Worm (Caenorhabditis elegans): ENCODE results near the gene C03A3.1.

The C03A3.1 gene

ce11 chrX:11257071-11257470 lies at the start of gene C03A3.1:
Gene C03A3.1, plus strand, starts transcription at chrX:11257361.
- TF ChIP-seq ces-1 (GFP tag; optimal IDR thresholded peaks at IDR 0.05) (no peak), nhr-20 (tag; optimal IDR thresholded peaks at IDR 0.05) (no peak), tbx-2 (tag; optimal IDR thresholded peaks at IDR 0.05) (peak; percentile 19), nhr-71 (tag; optimal IDR thresholded peaks at IDR 0.05) (peak; percentile 8), zip-4 (GFP tag; optimal IDR thresholded peaks at IDR 0.05) (no peak), nhr-237 (tag; optimal IDR thresholded peaks at IDR 0.05) (no peak), mep-1 (tag; optimal IDR thresholded peaks at IDR 0.05) (no peak), nhr-12 (tag; optimal IDR thresholded peaks at IDR 0.05) (no peak), lsy-2 (tag; optimal IDR thresholded peaks at IDR 0.05) (peak in 1 of 2 experiments; percentile 5), fkh-10 (GFP tag; optimal IDR thresholded peaks at IDR 0.05) (no peak), dsc-1 (tag; optimal IDR thresholded peaks at IDR 0.05) (peak; percentile 22), elt-3 (tag; optimal IDR thresholded peaks at IDR 0.05) (no peak), jun-1 (tag; optimal IDR thresholded peaks at IDR 0.05) (no peak), unc-130 (tag; optimal IDR thresholded peaks at IDR 0.05) (no peak), ceh-82 (tag; optimal IDR thresholded peaks at IDR 0.05) (peak in 1 of 3 experiments; percentile 28), snpc-4 (tag; optimal IDR thresholded peaks at IDR 0.05) (no peak), egl-27 (tag; optimal IDR thresholded peaks at IDR 0.05) (no peak), fkh-8 (tag; optimal IDR thresholded peaks at IDR 0.05) (no peak), pqm-1 (tag; optimal IDR thresholded peaks at IDR 0.05) (no peak), lin-13 (GFP tag; optimal IDR thresholded peaks at IDR 0.05) (no peak), mdl-1 (tag; optimal IDR thresholded peaks at IDR 0.05) (no peak), C04F5.9 (tag; optimal IDR thresholded peaks at IDR 0.05) (no peak), hlh-4 (tag; optimal IDR thresholded peaks at IDR 0.05) (no peak), fos-1 (tag; optimal IDR thresholded peaks at IDR 0.05) (no peak), rnt-1 (tag; optimal IDR thresholded peaks at IDR 0.05) (no peak), nhr-47 (tag; optimal IDR thresholded peaks at IDR 0.05) (peak; percentile 4), nhr-76 (tag; optimal IDR thresholded peaks at IDR 0.05) (no peak), lin-14 (GFP tag; optimal IDR thresholded peaks at IDR 0.05) (peak; percentile 76), fkh-4 (tag; optimal IDR thresholded peaks at IDR 0.05; ENCODE audit: borderline replicate concordance) (no peak), xbp-1 (tag; optimal IDR thresholded peaks at IDR 0.05) (no peak), swsn-7 (tag; optimal IDR thresholded peaks at IDR 0.05) (peak; percentile 4), vab-15 (tag; optimal IDR thresholded peaks at IDR 0.05) (no peak), blmp-1 (tag; optimal IDR thresholded peaks at IDR 0.05) (no peak)

- TF ChIP-seq skn-1 (tag; optimal IDR thresholded peaks at IDR 0.05) (no peak), mab-9 (GFP tag; IDR thresholded peaks at IDR 0.05) (no peak), ama-1 (optimal IDR thresholded peaks at IDR 0.05) (no peak), fkh-8 (tag; optimal IDR thresholded peaks at IDR 0.05) (peak; percentile 4)
Measured at ce11 chrX:11208788-11209187, 48.4 kb upstream of the C03A3.1 start, which contains the start of gene C34F6.5. Gene C34F6.5, minus strand, starts transcription at chrX:11208888.

- TF ChIP-seq efl-1 (optimal IDR thresholded peaks at IDR 0.05), result no peak
- no peak for TF ChIP-seq efl-1 (GFP tag; optimal IDR thresholded peaks at IDR 0.05 in 1 of 2)
- no peak for TF ChIP-seq lir-3 (tag; optimal IDR thresholded peaks at IDR 0.05; ENCODE audit: poor library complexity)
- no peak for TF ChIP-seq nhr-90 (tag; optimal IDR thresholded peaks at IDR 0.05; ENCODE audit: poor library complexity)
- no peak for TF ChIP-seq elt-2 (tag; optimal IDR thresholded peaks at IDR 0.05)
- no peak for TF ChIP-seq ceh-90 (tag; optimal IDR thresholded peaks at IDR 0.05)
- no peak for TF ChIP-seq sox-4 (tag; optimal IDR thresholded peaks at IDR 0.05)
- no peak for TF ChIP-seq lin-35 (GFP tag; optimal IDR thresholded peaks at IDR 0.05)
- TF ChIP-seq unc-86 (tag; optimal IDR thresholded peaks at IDR 0.05), result no peak
- TF ChIP-seq unc-98 (GFP tag; IDR thresholded peaks at IDR 0.05), result no peak
- no peak for TF ChIP-seq lsy-2 (tag; optimal IDR thresholded peaks at IDR 0.05)
- no peak for TF ChIP-seq ces-1 (GFP tag; optimal IDR thresholded peaks at IDR 0.05)
- no peak for TF ChIP-seq egl-27 (tag; optimal IDR thresholded peaks at IDR 0.05)
- no peak for TF ChIP-seq ztf-4 (tag; optimal IDR thresholded peaks at IDR 0.05)
- no peak for TF ChIP-seq nhr-11 (tag; optimal IDR thresholded peaks at IDR 0.05)
- no peak for TF ChIP-seq nhr-20 (tag; optimal IDR thresholded peaks at IDR 0.05)
- TF ChIP-seq snpc-4 (tag; optimal IDR thresholded peaks at IDR 0.05), result no peak
- TF ChIP-seq aly-2 (tag; optimal IDR thresholded peaks at IDR 0.05), result no peak
- no peak for TF ChIP-seq nhr-71 (tag; optimal IDR thresholded peaks at IDR 0.05)
- no peak for TF ChIP-seq rnt-1 (tag; optimal IDR thresholded peaks at IDR 0.05)
Measured at ce11 chrX:11210417-11210816, 46.7 kb upstream of the C03A3.1 start.
